Worm (Caenorhabditis elegans) whole organism, L3 larva: ENCODE results near the gene F35H8.4.

Source experiments
- R02D3.7 ChIP-seq: fragments of 150-350 bp; optimal IDR thresholded peaks from 2 replicates; lab custom pipeline; 2014; ENCODE audit warnings: missing biosample characterization, missing genetic modification characterization
- aly-2 ChIP-seq: fragments of 150-350 bp; optimal IDR thresholded peaks from 2 replicates; lab custom pipeline; 2014; ENCODE audit warnings: missing biosample characterization, missing genetic modification characterization
- ceh-28 ChIP-seq: fragments of 150-350 bp; optimal IDR thresholded peaks from 2 replicates; lab custom pipeline; 2014; ENCODE audit warnings: missing biosample characterization, missing genetic modification reagents, missing genetic modification characterization
- ceh-9 ChIP-seq: sonication (generic microtip); optimal IDR thresholded peaks from 2 replicates; lab custom pipeline; 2018; ENCODE audit warnings: missing biosample characterization, missing genetic modification characterization
- nhr-25 ChIP-seq: sonication (generic microtip); optimal IDR thresholded peaks from 2 replicates; lab custom pipeline; 2017; ENCODE audit warnings: missing biosample characterization, missing genetic modification characterization
- unc-62 ChIP-seq: fragments of 150-350 bp; sonication (generic microtip); optimal IDR thresholded peaks from 4 replicates; lab custom pipeline; 2014; ENCODE audit warnings: missing biosample characterization, missing genetic modification reagents, missing genetic modification characterization
- zag-1 ChIP-seq: fragments of 150-350 bp; optimal IDR thresholded peaks from 2 replicates; lab custom pipeline; 2014; ENCODE audit warnings: missing biosample characterization, missing genetic modification characterization

DNA sequence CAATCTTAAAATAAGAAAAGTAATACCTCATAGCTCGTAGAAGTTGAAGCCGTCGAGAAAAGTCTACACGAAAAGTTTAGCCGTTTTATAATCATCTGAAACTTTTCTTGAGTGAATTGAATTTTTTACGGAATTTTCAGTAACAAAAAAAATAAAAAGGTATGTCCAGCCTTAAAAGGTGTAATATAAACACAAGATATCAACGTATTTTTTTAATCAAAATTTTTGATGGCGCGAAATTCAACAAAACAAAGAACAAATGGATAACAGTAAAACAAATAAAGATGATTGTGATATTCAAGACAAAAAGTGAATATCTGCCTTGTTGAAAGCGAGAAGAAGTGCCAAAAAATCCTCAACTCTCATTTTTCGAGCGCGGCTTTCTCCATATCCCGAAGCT, 29.8 kb upstream of the F35H8.4 start, which contains the start of gene eral-1:
- TF ChIP-seq ceh-9 (tag; lab: Kevin White, UChicago) (no peak), R02D3.7 (tag; lab: Kevin White, UChicago) (no peak), ceh-28 (no peak), nhr-25 (tag; lab: Kevin White, UChicago) (no peak), aly-2 (tag; lab: Kevin White, UChicago) (no peak), zag-1 (no peak), unc-62 (GFP tag; lab: Kevin White, UChicago) (no peak)
